Worm (Caenorhabditis elegans): Measurements from ENCODE around the gene K07C5.3.
A peak's percentile ranks its signal among the peaks of the same experiment; 100 is the strongest.

Gene K07C5.3

ce11 chrV:10323537-10323936 lies 19.3 kb upstream of the K07C5.3 start:
- TF ChIP-seq sptf-1 (tag; optimal IDR thresholded peaks at IDR 0.05) = no peak
- no peak for TF ChIP-seq lsy-2 (tag; optimal IDR thresholded peaks at IDR 0.05)
- no peak for TF ChIP-seq mls-2 (tag; optimal IDR thresholded peaks at IDR 0.05)
- no peak for TF ChIP-seq blmp-1 (tag; optimal IDR thresholded peaks at IDR 0.05)

- TF ChIP-seq ztf-11 (tag; optimal IDR thresholded peaks at IDR 0.05) (no peak), snpc-4 (tag; optimal IDR thresholded peaks at IDR 0.05) (no peak), lsy-2 (tag; optimal IDR thresholded peaks at IDR 0.05) (no peak), ham-2 (GFP tag; optimal IDR thresholded peaks at IDR 0.05) (no peak), cnd-1 (tag; optimal IDR thresholded peaks at IDR 0.05) (no peak), ceh-39 (tag; optimal IDR thresholded peaks at IDR 0.05) (no peak), ceh-83 (GFP tag; optimal IDR thresholded peaks at IDR 0.05) (no peak), bed-3 (GFP tag; optimal IDR thresholded peaks at IDR 0.05) (no peak), lin-13 (tag; optimal IDR thresholded peaks at IDR 0.05) (no peak), nhr-2 (tag; optimal IDR thresholded peaks at IDR 0.05) (no peak), drap-1 (GFP tag; optimal IDR thresholded peaks at IDR 0.05) (no peak), ces-1 (GFP tag; optimal IDR thresholded peaks at IDR 0.05) (no peak), nhr-237 (tag; optimal IDR thresholded peaks at IDR 0.05) (no peak)
Observed at ce11 chrV:10328080-10328479, 14.8 kb upstream of the K07C5.3 start.

ce11 chrV:10332012-10332411 lies 10.8 kb upstream of the K07C5.3 start, which contains the start of gene crm-1:
crm-1 (minus strand) TSS chrV:10332112.
- TF ChIP-seq hlh-1 (tag; optimal IDR thresholded peaks at IDR 0.05) (no peak), lin-32 (GFP tag; optimal IDR thresholded peaks at IDR 0.05) (no peak), unc-62 (GFP tag; optimal IDR thresholded peaks at IDR 0.05) (no peak), ceh-83 (GFP tag; optimal IDR thresholded peaks at IDR 0.05) (no peak), sptf-1 (tag; optimal IDR thresholded peaks at IDR 0.05) (no peak), nhr-2 (tag; optimal IDR thresholded peaks at IDR 0.05) (no peak), ceh-39 (tag; optimal IDR thresholded peaks at IDR 0.05) (no peak), mls-2 (tag; optimal IDR thresholded peaks at IDR 0.05) (no peak), nhr-76 (tag; optimal IDR thresholded peaks at IDR 0.05) (no peak), nhr-237 (tag; optimal IDR thresholded peaks at IDR 0.05) (no peak), ces-1 (GFP tag; optimal IDR thresholded peaks at IDR 0.05) (no peak), snpc-4 (tag; optimal IDR thresholded peaks at IDR 0.05) (no peak), sem-2 (GFP tag; optimal IDR thresholded peaks at IDR 0.05) (no peak), lsy-2 (tag; optimal IDR thresholded peaks at IDR 0.05) (no peak), ham-2 (GFP tag; optimal IDR thresholded peaks at IDR 0.05) (no peak), M03D4.4 (tag; optimal IDR thresholded peaks at IDR 0.05) (no peak), ceh-43 (GFP tag; optimal IDR thresholded peaks at IDR 0.05) (no peak)

DNA sequence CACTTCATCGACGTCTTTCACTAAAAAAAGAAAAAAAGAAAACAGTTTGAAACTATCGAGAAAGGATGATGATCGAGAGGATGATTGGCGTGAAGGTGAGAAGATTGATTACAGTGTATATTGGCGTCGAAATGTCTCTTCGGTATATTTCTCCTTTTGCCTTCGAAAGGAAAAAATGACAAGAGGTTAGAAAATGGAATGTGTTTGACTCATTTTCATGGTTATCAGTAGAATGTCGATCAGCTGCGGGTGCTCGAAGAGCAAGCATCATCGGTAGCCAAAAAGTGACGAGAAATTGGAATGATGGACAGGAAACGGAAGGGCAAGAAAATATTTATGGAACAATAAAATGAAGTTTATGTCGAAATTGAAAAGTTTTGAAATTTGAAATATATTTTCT lies 9.0 kb upstream of the K07C5.3 start:
- TF ChIP-seq elt-3 (tag; optimal IDR thresholded peaks at IDR 0.05) = no peak

DNA sequence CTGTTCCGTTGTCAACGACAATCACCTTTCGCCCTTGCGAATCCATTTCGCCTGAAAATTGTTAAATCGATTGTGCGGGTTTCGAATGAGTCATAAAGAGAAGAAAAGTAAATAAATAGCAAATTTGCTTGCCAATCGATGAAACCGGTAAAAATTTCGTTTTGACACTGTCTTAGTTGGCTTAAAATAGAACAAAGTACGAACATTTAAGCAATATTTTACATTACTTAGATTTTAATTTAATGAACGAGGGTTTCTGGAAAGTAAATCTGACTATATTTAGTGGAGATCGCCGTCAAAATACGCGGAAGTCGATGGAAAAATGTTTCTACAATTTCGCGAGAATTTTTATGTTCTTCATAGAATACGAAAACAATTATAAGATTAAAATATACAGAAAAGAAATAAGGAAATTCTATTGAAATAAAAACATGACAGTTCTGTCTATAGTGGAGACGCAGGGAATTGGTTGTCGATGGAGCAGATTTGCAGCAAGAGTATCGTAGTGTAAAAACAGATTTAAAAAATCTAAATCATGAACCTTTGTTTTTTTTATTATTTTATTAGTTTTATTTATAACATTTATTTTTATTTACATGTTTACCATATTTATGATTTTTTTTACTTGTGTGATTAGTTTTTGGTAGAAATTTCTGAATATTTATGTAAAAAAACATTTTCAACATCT lies 4.4 kb upstream of the K07C5.3 start, which contains the start of gene arx-2:
Gene arx-2, minus strand, starts transcription at position 51 of the 688 bp plus-strand sequence.
- TF ChIP-seq sptf-1 (tag; optimal IDR thresholded peaks at IDR 0.05) = no peak
- TF ChIP-seq bed-3 (GFP tag; optimal IDR thresholded peaks at IDR 0.05) = no peak
- TF ChIP-seq elt-3 (tag; optimal IDR thresholded peaks at IDR 0.05) = no peak
- peak; percentile 15 for TF ChIP-seq pha-4 (tag; optimal IDR thresholded peaks at IDR 0.05)
- no peak for TF ChIP-seq unc-120 (tag; optimal IDR thresholded peaks at IDR 0.05; ENCODE audit: poor library complexity, severe bottlenecking)
- TF ChIP-seq nhr-237 (tag; optimal IDR thresholded peaks at IDR 0.05) = peak; percentile 38
- no peak for TF ChIP-seq drap-1 (GFP tag; optimal IDR thresholded peaks at IDR 0.05)
- peak; percentile 48 for TF ChIP-seq ces-1 (GFP tag; optimal IDR thresholded peaks at IDR 0.05)
- TF ChIP-seq nhr-2 (tag; optimal IDR thresholded peaks at IDR 0.05) = no peak
- peak; percentile 12 for TF ChIP-seq ceh-39 (tag; optimal IDR thresholded peaks at IDR 0.05)
- TF ChIP-seq lsy-2 (tag; optimal IDR thresholded peaks at IDR 0.05) = peak; percentile 16

- TF ChIP-seq lsy-2 (tag; optimal IDR thresholded peaks at IDR 0.05) = no peak
- TF ChIP-seq sem-2 (GFP tag; optimal IDR thresholded peaks at IDR 0.05) = no peak
- TF ChIP-seq mls-2 (tag; optimal IDR thresholded peaks at IDR 0.05) = no peak
- no peak for TF ChIP-seq nhr-2 (tag; optimal IDR thresholded peaks at IDR 0.05)
- no peak for TF ChIP-seq M03D4.4 (tag; optimal IDR thresholded peaks at IDR 0.05)
- TF ChIP-seq hlh-1 (tag; optimal IDR thresholded peaks at IDR 0.05) = no peak
- no peak for TF ChIP-seq bed-3 (GFP tag; optimal IDR thresholded peaks at IDR 0.05)
- TF ChIP-seq unc-39 (tag; optimal IDR thresholded peaks at IDR 0.05) = no peak
- no peak for TF ChIP-seq nhr-237 (tag; optimal IDR thresholded peaks at IDR 0.05)
- no peak for TF ChIP-seq ceh-43 (GFP tag; optimal IDR thresholded peaks at IDR 0.05)
- TF ChIP-seq nhr-12 (tag; optimal IDR thresholded peaks at IDR 0.05) = no peak
Observed at ce11 chrV:10339200-10339599, 3.6 kb upstream of the K07C5.3 start, which contains the start of gene K07C5.2. K07C5.2 (plus strand) TSS chrV:10339500.

All from whole organism, mixed stage, embryonic.